Worm (Caenorhabditis elegans): Measurements from ENCODE around the gene Y79H2A.3.
A peak's percentile ranks its signal among the peaks of the same experiment; 100 is the strongest.

Gene Y79H2A.3

ce11 chrIII:12052206-12052605, at the start of gene Y79H2A.3:
Gene Y79H2A.3 (minus strand): TSS chrIII:12052306.
- TF ChIP-seq lin-32 (GFP tag; optimal IDR thresholded peaks at IDR 0.05) (no peak), mab-5 (tag; optimal IDR thresholded peaks at IDR 0.05) (no peak), ces-1 (GFP tag; optimal IDR thresholded peaks at IDR 0.05) (no peak), nhr-237 (tag; optimal IDR thresholded peaks at IDR 0.05) (no peak), ztf-11 (tag; optimal IDR thresholded peaks at IDR 0.05) (no peak), blmp-1 (tag; optimal IDR thresholded peaks at IDR 0.05) (no peak), mep-1 (tag; optimal IDR thresholded peaks at IDR 0.05) (no peak), sem-2 (GFP tag; optimal IDR thresholded peaks at IDR 0.05) (no peak), M03D4.4 (tag; optimal IDR thresholded peaks at IDR 0.05) (no peak), zip-8 (tag; optimal IDR thresholded peaks at IDR 0.05) (no peak), ceh-39 (tag; optimal IDR thresholded peaks at IDR 0.05) (no peak), nhr-2 (tag; optimal IDR thresholded peaks at IDR 0.05) (no peak), ham-2 (GFP tag; optimal IDR thresholded peaks at IDR 0.05) (no peak), elt-3 (tag; optimal IDR thresholded peaks at IDR 0.05) (no peak), hlh-1 (tag; optimal IDR thresholded peaks at IDR 0.05) (no peak), lin-13 (tag; optimal IDR thresholded peaks at IDR 0.05) (no peak)

- TF ChIP-seq drap-1 (GFP tag; optimal IDR thresholded peaks at IDR 0.05), result no peak
- no peak for TF ChIP-seq nhr-76 (tag; optimal IDR thresholded peaks at IDR 0.05)
- TF ChIP-seq tbx-8 (GFP tag; optimal IDR thresholded peaks at IDR 0.05), result no peak
- TF ChIP-seq zip-8 (tag; optimal IDR thresholded peaks at IDR 0.05), result no peak
These were observed 42.2 kb upstream of the Y79H2A.3 start for ce11 chrIII:12094158-12094856.

- no peak for TF ChIP-seq hlh-1 (tag; optimal IDR thresholded peaks at IDR 0.05)
- TF ChIP-seq nhr-2 (tag; optimal IDR thresholded peaks at IDR 0.05), result peak; percentile 94
These were observed 40.5 kb upstream of the Y79H2A.3 start for ce11 chrIII:12092595-12092994.

- TF ChIP-seq ceh-39 (tag; optimal IDR thresholded peaks at IDR 0.05), result no peak
These were observed 35.5 kb upstream of the Y79H2A.3 start for ce11 chrIII:12087564-12087963.

ce11 chrIII:12084749-12085307, 32.7 kb upstream of the Y79H2A.3 start:
- TF ChIP-seq lin-13 (tag; optimal IDR thresholded peaks at IDR 0.05) (no peak), ceh-83 (GFP tag; optimal IDR thresholded peaks at IDR 0.05) (peak; percentile 14), lsy-2 (tag; optimal IDR thresholded peaks at IDR 0.05) (peak; percentile 89), lin-32 (GFP tag; optimal IDR thresholded peaks at IDR 0.05) (no peak), nhr-2 (tag; optimal IDR thresholded peaks at IDR 0.05) (peak; percentile 7)

- no peak for TF ChIP-seq unc-62 (GFP tag; optimal IDR thresholded peaks at IDR 0.05)
- TF ChIP-seq ztf-11 (tag; optimal IDR thresholded peaks at IDR 0.05), result no peak
- TF ChIP-seq unc-39 (tag; optimal IDR thresholded peaks at IDR 0.05), result no peak
- TF ChIP-seq elt-3 (tag; optimal IDR thresholded peaks at IDR 0.05), result no peak
- no peak for TF ChIP-seq nhr-76 (tag; optimal IDR thresholded peaks at IDR 0.05)
- TF ChIP-seq flh-1 (GFP tag; optimal IDR thresholded peaks at IDR 0.05), result no peak
- TF ChIP-seq hlh-1 (tag; optimal IDR thresholded peaks at IDR 0.05), result no peak
- no peak for TF ChIP-seq ces-1 (GFP tag; optimal IDR thresholded peaks at IDR 0.05)
- no peak for TF ChIP-seq nhr-237 (tag; optimal IDR thresholded peaks at IDR 0.05)
- no peak for TF ChIP-seq snpc-4 (tag; optimal IDR thresholded peaks at IDR 0.05)
- no peak for TF ChIP-seq bed-3 (GFP tag; optimal IDR thresholded peaks at IDR 0.05)
- TF ChIP-seq M03D4.4 (tag; optimal IDR thresholded peaks at IDR 0.05), result no peak
These were observed 32.1 kb upstream of the Y79H2A.3 start, which contains the start of gene nob-1 for ce11 chrIII:12084216-12084615. Gene nob-1 (minus strand): TSS chrIII:12084316.

- TF ChIP-seq nhr-237 (tag; optimal IDR thresholded peaks at IDR 0.05), result no peak
These were observed 30.0 kb upstream of the Y79H2A.3 start for ce11 chrIII:12081992-12082628.

Data from whole organism, mixed stage, embryonic.